Fruit fly (Drosophila melanogaster) whole organism, embryonic: ENCODE results near the gene Sirt4.

ENCODE experiments used
- Abd-B ChIP-seq: fragments of 200-800 bp; sonication (Bioruptor generic); optimal IDR thresholded peaks from 2 replicates; lab custom pipeline; 2018; ENCODE audit warnings: missing biosample characterization, mild to moderate bottlenecking, missing genetic modification characterization, moderate library complexity
- BtbVII ChIP-seq: fragments of 200-800 bp; sonication (Bioruptor generic); optimal IDR thresholded peaks from 3 replicates; lab custom pipeline; 2017; ENCODE audit warnings: missing biosample characterization, mild to moderate bottlenecking, missing genetic modification characterization
- Bteb2 ChIP-seq: fragments of 200-800 bp; sonication (Bioruptor generic); optimal IDR thresholded peaks from 2 replicates; lab custom pipeline; 2016; ENCODE audit warnings: missing biosample characterization, missing genetic modification characterization
- C15 ChIP-seq: fragments of 200-800 bp; sonication (Bioruptor generic); IDR thresholded peaks from 3 replicates; pipeline ENCODE4 v1.3.6; 2022; ENCODE audit warnings: missing biosample characterization, missing genetic modification characterization
- CG10209 ChIP-seq: fragments of 200-800 bp; sonication (Bioruptor generic); optimal IDR thresholded peaks from 3 replicates; lab custom pipeline; 2017; ENCODE audit warnings: missing biosample characterization, mild to moderate bottlenecking, missing genetic modification characterization, missing genetic modification reagents
- CG10543 ChIP-seq: fragments of 200-800 bp; sonication (Bioruptor generic); optimal IDR thresholded peaks from 3 replicates; lab custom pipeline; 2017; ENCODE audit warnings: missing biosample characterization, mild to moderate bottlenecking, missing genetic modification characterization, moderate library complexity
- CG12769 ChIP-seq: fragments of 200-800 bp; sonication (Bioruptor generic); optimal IDR thresholded peaks from 2 replicates; lab custom pipeline; 2019; ENCODE audit warnings: missing biosample characterization, mild to moderate bottlenecking, missing genetic modification characterization, moderate library complexity
- CG14710 ChIP-seq: fragments of 200-800 bp; sonication (Bioruptor generic); optimal IDR thresholded peaks from 3 replicates; lab custom pipeline; 2019; ENCODE audit warnings: missing biosample characterization, mild to moderate bottlenecking, missing genetic modification characterization, moderate library complexity
- CG2875 ChIP-seq: fragments of 200-800 bp; sonication (Bioruptor generic); optimal IDR thresholded peaks from 2 replicates; lab custom pipeline; 2017; ENCODE audit warnings: missing biosample characterization, mild to moderate bottlenecking, missing genetic modification characterization, missing genetic modification reagents
- CG33557 ChIP-seq: fragments of 200-800 bp; sonication (Bioruptor generic); optimal IDR thresholded peaks from 2 replicates; lab custom pipeline; 2019; ENCODE audit warnings: missing biosample characterization, mild to moderate bottlenecking, missing genetic modification characterization, moderate library complexity
- CG3838 ChIP-seq: fragments of 200-800 bp; sonication (Bioruptor generic); optimal IDR thresholded peaks from 3 replicates; lab custom pipeline; 2016; ENCODE audit warnings: missing biosample characterization, missing genetic modification characterization
- CG5245 ChIP-seq: fragments of 200-800 bp; sonication (Bioruptor generic); optimal IDR thresholded peaks from 3 replicates; lab custom pipeline; 2016; ENCODE audit warnings: missing biosample characterization, missing genetic modification characterization
- CG7745 ChIP-seq: fragments of 200-800 bp; sonication (Bioruptor generic); optimal IDR thresholded peaks from 2 replicates; lab custom pipeline; 2018; ENCODE audit warnings: missing biosample characterization, mild to moderate bottlenecking, missing genetic modification characterization, moderate library complexity
- CG8281 ChIP-seq: fragments of 200-800 bp; sonication (Bioruptor generic); optimal IDR thresholded peaks from 2 replicates; lab custom pipeline; 2018; ENCODE audit warnings: missing biosample characterization, mild to moderate bottlenecking, missing genetic modification characterization, moderate library complexity
- CG9437 ChIP-seq: fragments of 200-800 bp; sonication (Bioruptor generic); optimal IDR thresholded peaks from 2 replicates; lab custom pipeline; 2018; ENCODE audit warnings: missing biosample characterization, mild to moderate bottlenecking, missing genetic modification characterization
- Dfd ChIP-seq, 2 experiments: fragments of >200 bp; optimal IDR thresholded peaks; 2 replicates each; lab custom pipeline; 2017; ENCODE audit warnings: missing biosample characterization in 2 of 2, missing genetic modification characterization in 2 of 2
- Dip3 ChIP-seq: fragments of 200-800 bp; sonication (Bioruptor generic); optimal IDR thresholded peaks from 3 replicates; lab custom pipeline; 2016; ENCODE audit warnings: missing biosample characterization, missing genetic modification characterization
- Eip74EF ChIP-seq, 2 experiments: fragments of 200-800 bp in 1 of 2; fragments of >200 bp in 1 of 2; sonication (Bioruptor generic) in 1 of 2; optimal IDR thresholded peaks; 2 replicates each; lab custom pipeline; 2017 to 2019; ENCODE audit warnings: missing biosample characterization in 2 of 2, missing genetic modification characterization in 2 of 2, mild to moderate bottlenecking in 1 of 2, moderate library complexity in 1 of 2
- GATAe ChIP-seq: fragments of 200-800 bp; sonication (Bioruptor generic); conservative IDR thresholded peaks from 2 replicates; pipeline ENCODE4 v1.3.6; 2022; ENCODE audit warnings: missing biosample characterization, missing genetic modification characterization
- H15 ChIP-seq: fragments of 200-800 bp; sonication (Bioruptor generic); IDR thresholded peaks from 3 replicates; pipeline ENCODE4 v1.3.6; 2022; ENCODE audit warnings: missing biosample characterization, missing genetic modification characterization
- HHEX ChIP-seq: fragments of 200-800 bp; sonication (Bioruptor generic); optimal IDR thresholded peaks from 3 replicates; lab custom pipeline; 2017; ENCODE audit warnings: missing biosample characterization, mild to moderate bottlenecking, missing genetic modification characterization, missing genetic modification reagents
- HmgZ ChIP-seq: fragments of 200-800 bp; sonication (Bioruptor generic); optimal IDR thresholded peaks from 2 replicates; lab custom pipeline; 2018; ENCODE audit warnings: missing biosample characterization, mild to moderate bottlenecking, missing genetic modification characterization
- Mad ChIP-seq: fragments of 200-800 bp; sonication (Bioruptor generic); optimal IDR thresholded peaks from 2 replicates; lab custom pipeline; 2016; ENCODE audit warnings: missing biosample characterization, missing genetic modification characterization
- Med ChIP-seq: fragments of 200-800 bp; sonication (Bioruptor generic); peaks from one replicate; lab custom pipeline; 2016; ENCODE audit warnings: missing biosample characterization, missing genetic modification characterization, mild to moderate bottlenecking, inconsistent platforms, moderate library complexity
- NfI ChIP-seq: fragments of 200-800 bp; sonication (Bioruptor generic); optimal IDR thresholded peaks from 3 replicates; lab custom pipeline; 2018; ENCODE audit warnings: missing biosample characterization, mild to moderate bottlenecking, missing genetic modification characterization, moderate library complexity
- Scr ChIP-seq: fragments of 200-800 bp; sonication (Bioruptor generic); IDR thresholded peaks from 2 replicates; pipeline ENCODE4 v1.3.6; 2022; ENCODE audit warnings: missing biosample characterization, missing genetic modification characterization; ENCODE audit not compliant: partially characterized antibody
- TFAM ChIP-seq: fragments of 200-800 bp; sonication (Bioruptor generic); optimal IDR thresholded peaks from 2 replicates; lab custom pipeline; 2017; ENCODE audit warnings: missing biosample characterization, missing genetic modification characterization, inconsistent platforms
- Taf1 ChIP-seq: fragments of 200-800 bp; sonication (Bioruptor generic); IDR thresholded peaks from 2 replicates; pipeline ENCODE4 v1.3.6; 2022; ENCODE audit warnings: missing biosample characterization, missing genetic modification characterization
- bab2 ChIP-seq: fragments of 200-800 bp; sonication (Bioruptor generic); optimal IDR thresholded peaks from 2 replicates; lab custom pipeline; 2016; ENCODE audit warnings: missing biosample characterization, missing genetic modification characterization
- bigmax ChIP-seq: fragments of 200-800 bp; sonication (Bioruptor generic); optimal IDR thresholded peaks from 2 replicates; lab custom pipeline; 2018; ENCODE audit warnings: missing biosample characterization, mild to moderate bottlenecking, missing genetic modification characterization
- ci ChIP-seq: fragments of 200-800 bp; sonication (Bioruptor generic); IDR thresholded peaks from 3 replicates; pipeline ENCODE4 v1.3.6; 2022; ENCODE audit warnings: missing biosample characterization, missing genetic modification characterization
- disco-r ChIP-seq: fragments of 200-800 bp; sonication (Bioruptor generic); optimal IDR thresholded peaks from 2 replicates; lab custom pipeline; 2016; ENCODE audit warnings: missing biosample characterization, missing genetic modification characterization
- ftz-f1 ChIP-seq: fragments of 200-800 bp; sonication (Bioruptor generic); optimal IDR thresholded peaks from 2 replicates; lab custom pipeline; 2016; ENCODE audit warnings: missing biosample characterization, missing genetic modification characterization
- grau ChIP-seq: fragments of 200-800 bp; optimal IDR thresholded peaks from 3 replicates; lab custom pipeline; 2019; ENCODE audit warnings: missing biosample characterization, mild to moderate bottlenecking, missing genetic modification characterization, moderate library complexity
- grn ChIP-seq: fragments of 200-800 bp; sonication (Bioruptor generic); optimal IDR thresholded peaks from 3 replicates; lab custom pipeline; 2017; ENCODE audit warnings: missing biosample characterization, missing genetic modification characterization
- ham ChIP-seq: fragments of 200-800 bp; sonication (Bioruptor generic); IDR thresholded peaks from 2 replicates; pipeline ENCODE4 v1.3.6; 2022; ENCODE audit warnings: missing biosample characterization, missing genetic modification characterization
- her ChIP-seq: fragments of 200-800 bp; sonication (Bioruptor generic); optimal IDR thresholded peaks from 2 replicates; lab custom pipeline; 2016; ENCODE audit warnings: missing biosample characterization, missing genetic modification characterization
- hth ChIP-seq: fragments of >200 bp; optimal IDR thresholded peaks from 2 replicates; lab custom pipeline; 2017; ENCODE audit warnings: inconsistent platforms
- jumu ChIP-seq: fragments of 200-800 bp; sonication (Bioruptor generic); optimal IDR thresholded peaks from 3 replicates; lab custom pipeline; 2016; ENCODE audit warnings: missing biosample characterization, missing genetic modification characterization
- klu ChIP-seq: fragments of 200-800 bp; sonication (Bioruptor generic); IDR thresholded peaks from 2 replicates; pipeline ENCODE4 v1.3.6; 2022; ENCODE audit warnings: missing biosample characterization, missing genetic modification characterization
- kni ChIP-seq: fragments of 200-800 bp; sonication (Bioruptor generic); optimal IDR thresholded peaks from 3 replicates; lab custom pipeline; 2017; ENCODE audit warnings: mild to moderate bottlenecking, missing biosample characterization, missing genetic modification reagents, missing genetic modification characterization
- lola ChIP-seq, 3 experiments: fragments of >200 bp in 2 of 3; fragments of 200-800 bp in 1 of 3; sonication (Bioruptor generic) in 1 of 3; optimal IDR thresholded peaks; 2 replicates each; lab custom pipeline; 2017 to 2019; ENCODE audit warnings: missing biosample characterization in 3 of 3, missing genetic modification characterization in 3 of 3, mild to moderate bottlenecking in 1 of 3, moderate library complexity in 1 of 3
- mld ChIP-seq: fragments of 200-800 bp; sonication (Bioruptor generic); IDR thresholded peaks from 3 replicates; pipeline ENCODE4 v1.3.6; 2022; ENCODE audit warnings: missing biosample characterization, missing genetic modification characterization; ENCODE audit not compliant: partially characterized antibody
- nerfin-1 ChIP-seq: fragments of 200-800 bp; sonication (Bioruptor generic); optimal IDR thresholded peaks from 3 replicates; lab custom pipeline; 2019; ENCODE audit warnings: missing biosample characterization, mild to moderate bottlenecking, missing genetic modification characterization, moderate library complexity
- pnt ChIP-seq: fragments of 200-800 bp; sonication (Bioruptor generic); optimal IDR thresholded peaks from 3 replicates; lab custom pipeline; 2016; ENCODE audit warnings: missing biosample characterization, missing genetic modification characterization
- prd ChIP-seq, 3 experiments: fragments of >200 bp in 2 of 3; fragments of 200-800 bp in 1 of 3; sonication (Bioruptor generic) in 1 of 3; optimal IDR thresholded peaks in 2 of 3; IDR thresholded peaks in 1 of 3; 2 replicates in 2 of 3; 3 replicates in 1 of 3; pipeline versions ENCODE4 v1.3.6 to Lab custom; 2017 to 2022; ENCODE audit warnings: missing biosample characterization in 1 of 3, missing genetic modification characterization in 1 of 3
- row ChIP-seq: fragments of 200-800 bp; sonication (Bioruptor generic); IDR thresholded peaks from 3 replicates; pipeline ENCODE4 v1.3.6; 2022; ENCODE audit warnings: missing biosample characterization, missing genetic modification characterization
- slou ChIP-seq: fragments of 200-800 bp; sonication (Bioruptor generic); optimal IDR thresholded peaks from 3 replicates; lab custom pipeline; 2016; ENCODE audit warnings: missing biosample characterization, missing genetic modification characterization
- so ChIP-seq: fragments of 200-800 bp; sonication (Bioruptor generic); IDR thresholded peaks from 3 replicates; pipeline ENCODE4 v1.3.6; 2022; ENCODE audit warnings: missing biosample characterization, missing genetic modification characterization
- trh ChIP-seq: fragments of 200-800 bp; sonication (Bioruptor generic); optimal IDR thresholded peaks from 2 replicates; lab custom pipeline; 2016; ENCODE audit warnings: missing biosample characterization, missing genetic modification characterization
- tx ChIP-seq: fragments of 200-800 bp; sonication (Bioruptor generic); optimal IDR thresholded peaks from 2 replicates; lab custom pipeline; 2016; ENCODE audit warnings: missing biosample characterization, missing genetic modification characterization
- usp ChIP-seq: fragments of >200 bp; optimal IDR thresholded peaks from 2 replicates; lab custom pipeline; 2017; ENCODE audit warnings: missing biosample characterization, missing genetic modification characterization

Sirt4 gene

DNA sequence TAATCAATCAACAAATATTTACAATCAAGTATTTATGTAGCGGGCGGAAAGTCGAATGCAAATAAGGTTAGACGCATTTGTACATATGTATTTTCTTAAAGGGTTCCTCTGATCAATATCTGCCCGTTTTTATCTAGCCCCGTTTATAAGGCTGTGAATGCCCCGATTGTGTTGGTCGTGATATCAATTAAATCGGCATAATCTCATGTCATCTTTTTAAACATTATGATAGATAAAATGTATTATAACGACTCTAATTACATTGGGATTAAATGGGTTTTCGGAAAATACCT is 12.4 kb upstream of the Sirt4 start (continued):
- TF ChIP-seq H15 = no peak
- TF ChIP-seq tx (GFP tag; lab: Kevin White, UChicago) = no peak
- no peak for TF ChIP-seq her (GFP tag; lab: Kevin White, UChicago)
- TF ChIP-seq BtbVII (GFP tag; lab: Kevin White, UChicago) = no peak
- no peak for TF ChIP-seq CG33557 (GFP tag; lab: Kevin White, UChicago)
- TF ChIP-seq disco-r = no peak
- TF ChIP-seq CG10543 = peak; percentile 21
- TF ChIP-seq Bteb2 (GFP tag; lab: Kevin White, UChicago) = no peak
- no peak for TF ChIP-seq HmgZ (tag; lab: Kevin White, UChicago)
- TF ChIP-seq kni (GFP tag; lab: Kevin White, UChicago) = peak; percentile 6
- no peak for TF ChIP-seq row (GFP tag; lab: Robert Waterston, UW)
- 0 out of 3 replicates have a peak, but pooled peaks have one; percentile 3 for TF ChIP-seq C15
- TF ChIP-seq CG2875 (GFP tag; lab: Kevin White, UChicago) = no peak
- peak; percentile 29 for TF ChIP-seq trh (GFP tag; lab: Kevin White, UChicago)
- peak; percentile 22 for TF ChIP-seq CG10209 (GFP tag; lab: Kevin White, UChicago)
- peak; percentile 2; the same call in 1 of the 2 replicates for TF ChIP-seq ham (GFP tag; lab: Robert Waterston, UW)
- no peak for TF ChIP-seq CG3838 (GFP tag; lab: Kevin White, UChicago)
- TF ChIP-seq usp = no peak
- TF ChIP-seq Dip3 (GFP tag; lab: Kevin White, UChicago) = no peak
- no peak for TF ChIP-seq prd (optimal IDR thresholded peaks at IDR 0.05; lab: Kevin White, UChicago)
- no peak for TF ChIP-seq prd (GFP tag; IDR thresholded peaks at IDR 0.05; lab: Robert Waterston, UW)
- no peak for TF ChIP-seq Abd-B (GFP tag; lab: Kevin White, UChicago)
- no peak for TF ChIP-seq bigmax
- no peak for TF ChIP-seq GATAe (GFP tag; lab: Robert Waterston, UW)
- no peak for TF ChIP-seq CG12769 (tag; lab: Kevin White, UChicago)
- TF ChIP-seq grn (GFP tag; lab: Kevin White, UChicago) = peak; percentile 60
- TF ChIP-seq ftz-f1 = no peak
- TF ChIP-seq Dfd (GFP tag; optimal IDR thresholded peaks at IDR 0.05; lab: Kevin White, UChicago) = no peak
- TF ChIP-seq lola (GFP tag; optimal IDR thresholded peaks at IDR 0.05; lab: Kevin White, UChicago) = no peak
- TF ChIP-seq jumu (GFP tag; lab: Kevin White, UChicago) = no peak
- no peak for TF ChIP-seq CG5245 (GFP tag; lab: Kevin White, UChicago)
- TF ChIP-seq slou (GFP tag; lab: Kevin White, UChicago) = no peak
- TF ChIP-seq HHEX (GFP tag; lab: Kevin White, UChicago) = peak; percentile 31
- TF ChIP-seq mld (GFP tag; lab: Robert Waterston, UW) = no peak
- TF ChIP-seq Med (GFP tag; lab: Kevin White, UChicago) = peak; percentile 59
- TF ChIP-seq CG9437 (GFP tag; lab: Kevin White, UChicago) = no peak
- TF ChIP-seq Eip74EF (GFP tag; optimal IDR thresholded peaks at IDR 0.05; lab: Kevin White, UChicago) = no peak
- no peak for TF ChIP-seq Taf1 (GFP tag; lab: Robert Waterston, UW)
- TF ChIP-seq Scr = no peak
- no peak for TF ChIP-seq hth
- TF ChIP-seq NfI (GFP tag; lab: Kevin White, UChicago) = no peak
- no peak for TF ChIP-seq CG7745 (tag; lab: Kevin White, UChicago)
- TF ChIP-seq bab2 (GFP tag; lab: Kevin White, UChicago) = no peak
- no peak for TF ChIP-seq Mad (GFP tag; lab: Kevin White, UChicago)
- no peak for TF ChIP-seq nerfin-1 (tag; lab: Kevin White, UChicago)
- TF ChIP-seq CG8281 (tag; lab: Kevin White, UChicago) = no peak
- no peak for TF ChIP-seq pnt (GFP tag; lab: Kevin White, UChicago)
- no peak for TF ChIP-seq ci (GFP tag; lab: Robert Waterston, UW)
- TF ChIP-seq klu (GFP tag; lab: Robert Waterston, UW) = no peak
- TF ChIP-seq TFAM = no peak
- peak; percentile 31 for TF ChIP-seq CG14710
- TF ChIP-seq so (GFP tag; lab: Robert Waterston, UW) = no peak
- no peak for TF ChIP-seq grau (tag; lab: Kevin White, UChicago)
